Fruit fly (Drosophila melanogaster) S2 (cell line): ENCODE results near the gene CG13003.

Experiments used
- CG8478 ChIP-seq: fragments of >200 bp; optimal IDR thresholded peaks from 2 replicates; lab custom pipeline; 2018
- CTCF ChIP-seq, 2 experiments: fragments of >200 bp; optimal IDR thresholded peaks; 2 replicates each; lab custom pipeline; 2018

DNA sequence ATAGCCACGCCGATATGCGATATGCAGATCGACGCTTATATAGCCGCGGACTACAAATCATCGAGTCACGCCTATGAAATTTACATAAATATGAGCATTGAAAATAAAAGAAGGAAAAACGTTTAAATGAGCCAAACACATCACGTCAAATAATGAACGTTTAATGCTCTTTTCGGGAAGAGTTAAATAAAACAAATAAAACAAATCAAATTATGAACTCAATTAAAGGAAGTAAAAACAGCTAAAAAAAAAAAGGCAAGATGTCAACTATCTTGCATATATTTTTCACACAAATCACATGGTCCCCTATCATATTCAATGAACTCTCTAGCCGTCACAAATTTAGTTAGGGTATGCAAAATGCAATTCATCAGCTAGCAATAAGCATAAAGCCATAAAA lies 8.7 kb downstream of the CG13003 start:
- TF ChIP-seq CTCF (optimal IDR thresholded peaks at IDR 0.05; lab: Kevin White, UChicago): no peak
- no peak for TF ChIP-seq CG8478 (lab: Kevin White, UChicago)
